Worm (Caenorhabditis elegans): ENCODE measurements around the gene sbds-1.

ce11 chrIII:612759-613158, 25.5 kb downstream of the sbds-1 start:
- TF ChIP-seq tra-4 (tag; optimal IDR thresholded peaks at IDR 0.05) (no peak), ama-1 (optimal IDR thresholded peaks at IDR 0.05) (no peak), pes-1 (GFP tag; IDR thresholded peaks at IDR 0.05) (no peak), tbx-11 (GFP tag; IDR thresholded peaks at IDR 0.05) (no peak), hnd-1 (tag; optimal IDR thresholded peaks at IDR 0.05) (no peak), scrt-1 (GFP tag; IDR thresholded peaks at IDR 0.05) (no peak), aly-1 (tag; optimal IDR thresholded peaks at IDR 0.05) (no peak), flt-1 (GFP tag; IDR thresholded peaks at IDR 0.05) (no peak), tbx-37 (GFP tag; conservative IDR thresholded peaks at IDR 0.05) (no peak), hmg-4 (GFP tag; optimal IDR thresholded peaks at IDR 0.05) (no peak), B0310.2 (tag; optimal IDR thresholded peaks at IDR 0.05) (no peak), ceh-36 (tag; optimal IDR thresholded peaks at IDR 0.05) (no peak), F13C5.2 (tag; optimal IDR thresholded peaks at IDR 0.05) (no peak)

Data from whole organism, early embryonic.